Worm (Caenorhabditis elegans) whole organism, L3 larva: ENCODE measurements around the gene ZK430.5.

ENCODE experiments used
- R02D3.7 ChIP-seq: fragments of 150-350 bp; optimal IDR thresholded peaks from 2 replicates; lab custom pipeline; 2014; ENCODE audit warnings: missing biosample characterization, missing genetic modification characterization
- ZK546.5 ChIP-seq: sonication (generic microtip); optimal IDR thresholded peaks from 2 replicates; lab custom pipeline; 2017; ENCODE audit warnings: missing biosample characterization, missing genetic modification characterization
- aly-2 ChIP-seq: fragments of 150-350 bp; optimal IDR thresholded peaks from 2 replicates; lab custom pipeline; 2014; ENCODE audit warnings: missing biosample characterization, missing genetic modification characterization
- ama-1 ChIP-seq: fragments of 150-350 bp; optimal IDR thresholded peaks from 2 replicates; lab custom pipeline; 2018
- ceh-28 ChIP-seq: fragments of 150-350 bp; optimal IDR thresholded peaks from 2 replicates; lab custom pipeline; 2014; ENCODE audit warnings: missing biosample characterization, missing genetic modification reagents, missing genetic modification characterization
- ceh-82 ChIP-seq: fragments of 150-350 bp; optimal IDR thresholded peaks from 2 replicates; lab custom pipeline; 2014; ENCODE audit warnings: missing biosample characterization, missing genetic modification characterization
- ceh-9 ChIP-seq: sonication (generic microtip); optimal IDR thresholded peaks from 2 replicates; lab custom pipeline; 2018; ENCODE audit warnings: missing biosample characterization, missing genetic modification characterization
- daf-12 ChIP-seq: fragments of 150-350 bp; optimal IDR thresholded peaks from 2 replicates; lab custom pipeline; 2014; ENCODE audit warnings: missing biosample characterization, missing genetic modification reagents, missing genetic modification characterization
- egl-27 ChIP-seq: sonication (generic microtip); optimal IDR thresholded peaks from 4 replicates; lab custom pipeline; 2017; ENCODE audit warnings: missing biosample characterization, missing genetic modification reagents, missing genetic modification characterization
- egl-5 ChIP-seq: fragments of 150-350 bp; optimal IDR thresholded peaks from 2 replicates; lab custom pipeline; 2017; ENCODE audit warnings: missing biosample characterization, missing genetic modification reagents, missing genetic modification characterization, inconsistent platforms
- elt-1 ChIP-seq: fragments of 150-350 bp; optimal IDR thresholded peaks from 2 replicates; lab custom pipeline; 2014; ENCODE audit warnings: missing biosample characterization, missing genetic modification characterization
- elt-2 ChIP-seq: sonication (generic microtip); optimal IDR thresholded peaks from 2 replicates; lab custom pipeline; 2016; ENCODE audit warnings: missing genetic modification reagents, mild to moderate bottlenecking, missing genetic modification characterization, missing compliant biosample characterization
- eor-1 ChIP-seq, 2 experiments: fragments of 150-350 bp; optimal IDR thresholded peaks; 2 replicates each; lab custom pipeline; 2014 to 2018; ENCODE audit warnings: missing biosample characterization in 2 of 2, missing genetic modification characterization in 2 of 2
- fkh-10 ChIP-seq: sonication (generic microtip); optimal IDR thresholded peaks from 2 replicates; lab custom pipeline; 2017; ENCODE audit warnings: missing biosample characterization, missing genetic modification reagents, missing genetic modification characterization
- fkh-2 ChIP-seq: fragments of 150-350 bp; optimal IDR thresholded peaks from 2 replicates; lab custom pipeline; 2014; ENCODE audit warnings: missing biosample characterization, missing genetic modification reagents, missing genetic modification characterization
- fos-1 ChIP-seq: fragments of 150-350 bp; optimal IDR thresholded peaks from 2 replicates; lab custom pipeline; 2014; ENCODE audit warnings: missing biosample characterization, missing genetic modification characterization
- hmg-11 ChIP-seq: sonication (generic microtip); optimal IDR thresholded peaks from 2 replicates; lab custom pipeline; 2016; ENCODE audit warnings: missing genetic modification characterization, missing compliant biosample characterization
- jun-1 ChIP-seq: fragments of 150-350 bp; optimal IDR thresholded peaks from 2 replicates; lab custom pipeline; 2014; ENCODE audit warnings: missing biosample characterization, missing genetic modification reagents, missing genetic modification characterization
- lin-15B ChIP-seq: fragments of 150-350 bp; optimal IDR thresholded peaks from 2 replicates; lab custom pipeline; 2014; ENCODE audit warnings: missing biosample characterization, missing genetic modification characterization
- lin-39 ChIP-seq: fragments of 150-350 bp; optimal IDR thresholded peaks from 2 replicates; lab custom pipeline; 2018; ENCODE audit warnings: missing biosample characterization, missing genetic modification reagents, missing genetic modification characterization
- lsy-12 ChIP-seq: sonication (generic microtip); optimal IDR thresholded peaks from 2 replicates; lab custom pipeline; 2016; ENCODE audit warnings: mild to moderate bottlenecking, missing genetic modification characterization, missing compliant biosample characterization
- mdl-1 ChIP-seq: fragments of 150-350 bp; optimal IDR thresholded peaks from 2 replicates; lab custom pipeline; 2014; ENCODE audit warnings: missing biosample characterization, missing genetic modification characterization
- mml-1 ChIP-seq: fragments of 150-350 bp; sonication (generic microtip); optimal IDR thresholded peaks from 3 replicates; lab custom pipeline; 2014; ENCODE audit warnings: missing biosample characterization, missing genetic modification characterization
- nfya-1 ChIP-seq: sonication (generic microtip); optimal IDR thresholded peaks from 2 replicates; lab custom pipeline; 2017; ENCODE audit warnings: missing genetic modification characterization, mild to moderate bottlenecking, missing compliant biosample characterization, antibody characterized with exemption, moderate library complexity; ENCODE audit not compliant: insufficient read depth
- nhr-11 ChIP-seq: fragments of 150-350 bp; optimal IDR thresholded peaks from 2 replicates; lab custom pipeline; 2014; ENCODE audit warnings: missing biosample characterization, missing genetic modification characterization
- nhr-12 ChIP-seq: fragments of 150-350 bp; optimal IDR thresholded peaks from 2 replicates; lab custom pipeline; 2014; ENCODE audit warnings: missing biosample characterization, missing genetic modification characterization
- nhr-23 ChIP-seq: fragments of 150-350 bp; optimal IDR thresholded peaks from 2 replicates; lab custom pipeline; 2014; ENCODE audit warnings: missing biosample characterization, missing genetic modification reagents, missing genetic modification characterization
- nhr-237 ChIP-seq: fragments of 150-350 bp; optimal IDR thresholded peaks from 2 replicates; lab custom pipeline; 2014; ENCODE audit warnings: missing biosample characterization, missing genetic modification characterization
- nhr-25 ChIP-seq: sonication (generic microtip); optimal IDR thresholded peaks from 2 replicates; lab custom pipeline; 2017; ENCODE audit warnings: missing biosample characterization, missing genetic modification characterization
- nhr-28 ChIP-seq: fragments of 150-350 bp; optimal IDR thresholded peaks from 2 replicates; lab custom pipeline; 2014; ENCODE audit warnings: missing biosample characterization, missing genetic modification characterization
- nhr-43 ChIP-seq: sonication (generic microtip); optimal IDR thresholded peaks from 2 replicates; lab custom pipeline; 2016; ENCODE audit warnings: mild to moderate bottlenecking, missing genetic modification characterization, missing compliant biosample characterization; ENCODE audit not compliant: poor library complexity, severe bottlenecking
- nhr-67 ChIP-seq: fragments of 150-350 bp; optimal IDR thresholded peaks from 2 replicates; lab custom pipeline; 2014; ENCODE audit warnings: missing biosample characterization, missing genetic modification characterization
- nhr-76 ChIP-seq: fragments of 150-350 bp; sonication (generic microtip); optimal IDR thresholded peaks from 5 replicates; lab custom pipeline; 2014; ENCODE audit warnings: missing biosample characterization, missing genetic modification characterization
- nhr-77 ChIP-seq: fragments of 150-350 bp; optimal IDR thresholded peaks from 2 replicates; lab custom pipeline; 2014; ENCODE audit warnings: missing biosample characterization, missing genetic modification characterization
- pha-4 ChIP-seq: fragments of 150-350 bp; optimal IDR thresholded peaks from 2 replicates; lab custom pipeline; 2014; ENCODE audit warnings: missing biosample characterization, missing genetic modification reagents, missing genetic modification characterization
- pqm-1 ChIP-seq: fragments of 150-350 bp; optimal IDR thresholded peaks from 2 replicates; lab custom pipeline; 2017; ENCODE audit warnings: missing biosample characterization, missing genetic modification characterization, inconsistent platforms
- sea-2 ChIP-seq: fragments of 150-350 bp; sonication (generic microtip); optimal IDR thresholded peaks from 4 replicates; lab custom pipeline; 2014; ENCODE audit warnings: missing biosample characterization, missing genetic modification reagents, missing genetic modification characterization
- skn-1 ChIP-seq: fragments of 150-350 bp; optimal IDR thresholded peaks from 2 replicates; lab custom pipeline; 2014; ENCODE audit warnings: missing biosample characterization, missing genetic modification characterization
- snpc-4 ChIP-seq: fragments of 150-350 bp; optimal IDR thresholded peaks from 2 replicates; lab custom pipeline; 2014; ENCODE audit warnings: missing biosample characterization, missing genetic modification characterization
- tbx-2 ChIP-seq: sonication (generic microtip); optimal IDR thresholded peaks from 2 replicates; lab custom pipeline; 2016; ENCODE audit warnings: mild to moderate bottlenecking, missing genetic modification characterization, missing compliant biosample characterization
- unc-39 ChIP-seq: sonication (generic microtip); optimal IDR thresholded peaks from 4 replicates; lab custom pipeline; 2017; ENCODE audit warnings: missing biosample characterization, missing genetic modification characterization
- unc-62 ChIP-seq: fragments of 150-350 bp; sonication (generic microtip); optimal IDR thresholded peaks from 4 replicates; lab custom pipeline; 2014; ENCODE audit warnings: missing biosample characterization, missing genetic modification reagents, missing genetic modification characterization
- ztf-11 ChIP-seq: fragments of 150-350 bp; optimal IDR thresholded peaks from 2 replicates; lab custom pipeline; 2014; ENCODE audit warnings: missing biosample characterization, missing genetic modification characterization
- ztf-4 ChIP-seq: fragments of 150-350 bp; optimal IDR thresholded peaks from 2 replicates; lab custom pipeline; 2014; ENCODE audit warnings: missing biosample characterization, missing genetic modification characterization

Gene ZK430.5

ce11 chrII:4372867-4373397 lies 32.5 kb upstream of the ZK430.5 start:
- TF ChIP-seq nhr-28 (no peak), nfya-1 (tag; lab: Kevin White, UChicago) (no peak), unc-62 (no peak), aly-2 (tag; lab: Kevin White, UChicago) (no peak), nhr-237 (tag; lab: Kevin White, UChicago) (no peak), R02D3.7 (tag; lab: Kevin White, UChicago) (no peak), sea-2 (no peak), nhr-25 (no peak), pqm-1 (no peak), ama-1 (no peak), nhr-12 (tag; lab: Kevin White, UChicago) (no peak), ceh-9 (tag; lab: Kevin White, UChicago) (no peak), fkh-10 (GFP tag; lab: Kevin White, UChicago) (no peak), nhr-77 (tag; lab: Kevin White, UChicago) (no peak)

ce11 chrII:4374885-4375284 lies 30.6 kb upstream of the ZK430.5 start:
- TF ChIP-seq ztf-4 (tag; lab: Kevin White, UChicago) = no peak
- no peak for TF ChIP-seq unc-39 (tag; lab: Kevin White, UChicago)
- no peak for TF ChIP-seq ztf-11 (tag; lab: Kevin White, UChicago)
- TF ChIP-seq nhr-77 (tag; lab: Kevin White, UChicago) = no peak
- TF ChIP-seq ceh-9 (tag; lab: Kevin White, UChicago) = no peak
- TF ChIP-seq sea-2 = no peak
- TF ChIP-seq elt-2 (tag; lab: Kevin White, UChicago) = no peak
- no peak for TF ChIP-seq lin-15B (tag; lab: Kevin White, UChicago)
- no peak for TF ChIP-seq skn-1 (tag; lab: Kevin White, UChicago)
- no peak for TF ChIP-seq hmg-11 (tag; lab: Kevin White, UChicago)
- TF ChIP-seq nhr-43 (tag; lab: Kevin White, UChicago) = no peak
- no peak for TF ChIP-seq nhr-12 (tag; lab: Kevin White, UChicago)
- TF ChIP-seq nhr-237 (tag; lab: Kevin White, UChicago) = no peak
- no peak for TF ChIP-seq mml-1 (tag; lab: Kevin White, UChicago)

ce11 chrII:4376295-4377172 lies 28.9 kb upstream of the ZK430.5 start, which contains the start of gene ntl-2:
TSS of gene ntl-2 (minus strand) at chrII:4376465.
- TF ChIP-seq nhr-12 (tag; lab: Kevin White, UChicago) = no peak
- TF ChIP-seq unc-62 = peak; percentile 66
- peak; percentile 79 for TF ChIP-seq lin-39
- peak; percentile 44 for TF ChIP-seq nhr-76
- no peak for TF ChIP-seq nhr-28
- peak; percentile 80 for TF ChIP-seq egl-27 (tag; lab: Kevin White, UChicago)
- peak; percentile 91 for TF ChIP-seq ceh-82
- no peak for TF ChIP-seq nhr-67 (tag; lab: Kevin White, UChicago)
- TF ChIP-seq ceh-28 (tag; lab: Kevin White, UChicago) = peak; percentile 94
- TF ChIP-seq egl-5 (tag; lab: Kevin White, UChicago) = peak; percentile 79
- peak; percentile 97 for TF ChIP-seq nhr-25
- peak; percentile 87 for TF ChIP-seq nhr-43 (tag; lab: Kevin White, UChicago)
- TF ChIP-seq eor-1 (tag; optimal IDR thresholded peaks at IDR 0.05; lab: Kevin White, UChicago) = no peak
- peak; percentile 78 for TF ChIP-seq tbx-2 (tag; lab: Kevin White, UChicago)
- peak; percentile 69 for TF ChIP-seq elt-1 (tag; lab: Kevin White, UChicago)
- no peak for TF ChIP-seq ceh-9 (tag; lab: Kevin White, UChicago)
- no peak for TF ChIP-seq fkh-2 (tag; lab: Kevin White, UChicago)
- peak; percentile 60 for TF ChIP-seq skn-1 (tag; lab: Kevin White, UChicago)
- peak; percentile 87 for TF ChIP-seq mdl-1 (tag; lab: Kevin White, UChicago)
- TF ChIP-seq nfya-1 (tag; lab: Kevin White, UChicago) = peak; percentile 99
- peak; percentile 96 for TF ChIP-seq lsy-12 (tag; lab: Kevin White, UChicago)
- TF ChIP-seq ZK546.5 (tag; lab: Kevin White, UChicago) = peak; percentile 97
- peak; percentile 85 for TF ChIP-seq pqm-1
- peak; percentile 29 for TF ChIP-seq daf-12
- TF ChIP-seq lin-15B (tag; lab: Kevin White, UChicago) = peak; percentile 98
- TF ChIP-seq sea-2 = no peak
- TF ChIP-seq R02D3.7 (tag; lab: Kevin White, UChicago) = peak; percentile 83
- TF ChIP-seq nhr-77 (tag; lab: Kevin White, UChicago) = peak; percentile 58
- peak; percentile 97 for TF ChIP-seq pha-4 (tag; lab: Kevin White, UChicago)
- peak; percentile 58 for TF ChIP-seq ztf-4 (tag; lab: Kevin White, UChicago)
- peak; percentile 94 for TF ChIP-seq nhr-23 (tag; lab: Kevin White, UChicago)
- peak; percentile 61 for TF ChIP-seq nhr-11 (tag; lab: Kevin White, UChicago)
- peak; percentile 88 for TF ChIP-seq snpc-4 (tag; lab: Kevin White, UChicago)
- TF ChIP-seq fos-1 (tag; lab: Kevin White, UChicago) = peak; percentile 64
- TF ChIP-seq elt-2 (tag; lab: Kevin White, UChicago) = peak; percentile 98
- peak; percentile 79 for TF ChIP-seq ama-1
- no peak for TF ChIP-seq mml-1 (tag; lab: Kevin White, UChicago)
- peak; percentile 67 for TF ChIP-seq fkh-10 (GFP tag; lab: Kevin White, UChicago)
- TF ChIP-seq jun-1 (tag; lab: Kevin White, UChicago) = peak; percentile 94
- TF ChIP-seq ztf-11 (tag; lab: Kevin White, UChicago) = no peak
